Worm (Caenorhabditis elegans) whole organism, L1 larva: Measurements from ENCODE around the gene C24D10.2.
A peak's percentile ranks its signal among the peaks of the same experiment; 100 is the strongest.

Experiments
- C34B4.2 ChIP-seq: sonication (generic microtip); optimal IDR thresholded peaks from 2 replicates; lab custom pipeline; 2017; ENCODE audit warnings: mild to moderate bottlenecking, missing genetic modification characterization, missing compliant biosample characterization
- F16B12.6 ChIP-seq: fragments of 150-350 bp; optimal IDR thresholded peaks from 2 replicates; lab custom pipeline; 2014; ENCODE audit warnings: missing biosample characterization, missing genetic modification characterization
- Y116A8C.19 ChIP-seq: sonication (generic microtip); optimal IDR thresholded peaks from 2 replicates; lab custom pipeline; 2016; ENCODE audit warnings: missing compliant biosample characterization, missing genetic modification characterization, borderline replicate concordance
- ama-1 ChIP-seq: fragments of 150-350 bp; optimal IDR thresholded peaks from 2 replicates; lab custom pipeline; 2014
- blmp-1 ChIP-seq: fragments of 150-350 bp; optimal IDR thresholded peaks from 2 replicates; lab custom pipeline; 2014; ENCODE audit warnings: missing biosample characterization, missing genetic modification characterization
- ceh-63 ChIP-seq: fragments of 200-800 bp; sonication (Bioruptor generic); optimal IDR thresholded peaks from 2 replicates; lab custom pipeline; 2018; ENCODE audit warnings: mild to moderate bottlenecking, missing genetic modification characterization, missing compliant biosample characterization
- ceh-8 ChIP-seq: fragments of 200-800 bp; sonication (Bioruptor generic); optimal IDR thresholded peaks from 2 replicates; lab custom pipeline; 2018; ENCODE audit warnings: mild to moderate bottlenecking, missing genetic modification characterization, moderate library complexity, missing compliant biosample characterization
- ces-1 ChIP-seq: fragments of 150-350 bp; optimal IDR thresholded peaks from 2 replicates; lab custom pipeline; 2014; ENCODE audit warnings: missing biosample characterization, missing genetic modification reagents, missing genetic modification characterization
- dpl-1 ChIP-seq, 3 experiments: fragments of 150-350 bp in 2 of 3; sonication (generic microtip) in 1 of 3; optimal IDR thresholded peaks; 2 replicates each; lab custom pipeline; 2014 to 2017; ENCODE audit warnings: missing biosample characterization in 3 of 3, missing genetic modification characterization in 3 of 3, missing genetic modification reagents in 3 of 3
- egl-27 ChIP-seq, 2 experiments: fragments of 150-350 bp in 1 of 2; sonication (generic microtip); optimal IDR thresholded peaks; 3 replicates each; lab custom pipeline; 2017 to 2018; ENCODE audit warnings: missing biosample characterization in 2 of 2, missing genetic modification characterization in 2 of 2, missing genetic modification reagents in 2 of 2
- elt-2 ChIP-seq: sonication (generic microtip); optimal IDR thresholded peaks from 2 replicates; lab custom pipeline; 2016; ENCODE audit warnings: missing genetic modification characterization, mild to moderate bottlenecking, inconsistent platforms, missing compliant biosample characterization, missing genetic modification reagents
- elt-3 ChIP-seq, 6 experiments: fragments of 150-350 bp in 1 of 6; sonication (generic microtip); optimal IDR thresholded peaks; 2 replicates each; lab custom pipeline; 2017 to 2018; ENCODE audit warnings: missing biosample characterization in 6 of 6, missing genetic modification characterization in 6 of 6, inconsistent platforms in 1 of 6
- fkh-10 ChIP-seq: sonication (generic microtip); optimal IDR thresholded peaks from 2 replicates; lab custom pipeline; 2017; ENCODE audit warnings: missing biosample characterization, missing genetic modification reagents, missing genetic modification characterization
- fkh-4 ChIP-seq: sonication (generic microtip); optimal IDR thresholded peaks from 2 replicates; lab custom pipeline; 2016; ENCODE audit warnings: missing compliant biosample characterization, missing genetic modification characterization, borderline replicate concordance
- fkh-8 ChIP-seq: sonication (generic microtip); optimal IDR thresholded peaks from 2 replicates; lab custom pipeline; 2016; ENCODE audit warnings: mild to moderate bottlenecking, missing genetic modification characterization, missing compliant biosample characterization
- fos-1 ChIP-seq: fragments of 150-350 bp; optimal IDR thresholded peaks from 2 replicates; lab custom pipeline; 2014; ENCODE audit warnings: missing biosample characterization, missing genetic modification characterization
- grh-1 ChIP-seq: fragments of 200-800 bp; sonication (Bioruptor generic); IDR thresholded peaks from 2 replicates; pipeline ENCODE4 v1.3.6; 2022; ENCODE audit warnings: missing genetic modification reagents, missing genetic modification characterization, missing compliant biosample characterization
- hlh-17 ChIP-seq: fragments of 200-800 bp; sonication (Bioruptor generic); optimal IDR thresholded peaks from 2 replicates; lab custom pipeline; 2018; ENCODE audit warnings: missing genetic modification characterization, mild to moderate bottlenecking, missing compliant biosample characterization, moderate library complexity, borderline replicate concordance
- hpl-2 ChIP-seq: fragments of 150-350 bp; optimal IDR thresholded peaks from 2 replicates; lab custom pipeline; 2014; ENCODE audit warnings: missing biosample characterization, missing genetic modification reagents, missing genetic modification characterization
- lin-14 ChIP-seq: fragments of 200-800 bp; sonication (Bioruptor generic); optimal IDR thresholded peaks from 2 replicates; lab custom pipeline; 2018; ENCODE audit warnings: mild to moderate bottlenecking, missing genetic modification characterization, moderate library complexity, missing compliant biosample characterization
- lin-15B ChIP-seq: fragments of 150-350 bp; sonication (generic microtip); optimal IDR thresholded peaks from 3 replicates; lab custom pipeline; 2014; ENCODE audit warnings: missing biosample characterization, missing genetic modification characterization
- lin-35 ChIP-seq, 2 experiments: fragments of 150-350 bp; optimal IDR thresholded peaks; 2 replicates each; lab custom pipeline; 2014; ENCODE audit warnings: missing biosample characterization in 2 of 2, missing genetic modification characterization in 2 of 2, missing genetic modification reagents in 2 of 2
- lir-3 ChIP-seq: sonication (generic microtip); optimal IDR thresholded peaks from 2 replicates; lab custom pipeline; 2016; ENCODE audit warnings: mild to moderate bottlenecking, missing genetic modification characterization, moderate library complexity, missing compliant biosample characterization; ENCODE audit not compliant: poor library complexity
- lsy-2 ChIP-seq, 2 experiments: fragments of 150-350 bp; optimal IDR thresholded peaks; 2 replicates each; lab custom pipeline; 2014; ENCODE audit warnings: missing biosample characterization in 2 of 2, missing genetic modification characterization in 2 of 2
- mdl-1 ChIP-seq, 2 experiments: fragments of 150-350 bp; optimal IDR thresholded peaks; 2 replicates each; lab custom pipeline; 2014 to 2017; ENCODE audit warnings: missing biosample characterization in 2 of 2, missing genetic modification characterization in 2 of 2, inconsistent platforms in 1 of 2
- nhr-20 ChIP-seq: sonication (generic microtip); optimal IDR thresholded peaks from 2 replicates; lab custom pipeline; 2016; ENCODE audit warnings: mild to moderate bottlenecking, missing genetic modification characterization, missing compliant biosample characterization
- nhr-47 ChIP-seq: sonication (generic microtip); optimal IDR thresholded peaks from 2 replicates; lab custom pipeline; 2016; ENCODE audit warnings: mild to moderate bottlenecking, missing genetic modification characterization, moderate library complexity, missing compliant biosample characterization
- nhr-71 ChIP-seq: sonication (generic microtip); optimal IDR thresholded peaks from 2 replicates; lab custom pipeline; 2016; ENCODE audit warnings: mild to moderate bottlenecking, missing genetic modification characterization, moderate library complexity, missing compliant biosample characterization
- nhr-85 ChIP-seq: sonication (generic microtip); peaks from one replicate; lab custom pipeline; 2016; ENCODE audit warnings: missing genetic modification characterization, inconsistent platforms, missing compliant biosample characterization
- pag-3 ChIP-seq: sonication (generic microtip); optimal IDR thresholded peaks from 2 replicates; lab custom pipeline; 2017; ENCODE audit warnings: missing genetic modification characterization, mild to moderate bottlenecking, missing compliant biosample characterization, antibody characterized with exemption, borderline replicate concordance; ENCODE audit not compliant: insufficient read depth
- pax-3 ChIP-seq: fragments of 200-800 bp; sonication (Bioruptor generic); optimal IDR thresholded peaks from 2 replicates; lab custom pipeline; 2018; ENCODE audit warnings: mild to moderate bottlenecking, missing genetic modification characterization, moderate library complexity, missing compliant biosample characterization
- pqm-1 ChIP-seq: sonication (generic microtip); optimal IDR thresholded peaks from 3 replicates; lab custom pipeline; 2017; ENCODE audit warnings: missing biosample characterization, missing genetic modification characterization
- rnt-1 ChIP-seq: sonication (generic microtip); optimal IDR thresholded peaks from 2 replicates; lab custom pipeline; 2016; ENCODE audit warnings: mild to moderate bottlenecking, missing genetic modification characterization, moderate library complexity, missing compliant biosample characterization
- snpc-4 ChIP-seq: fragments of 150-350 bp; optimal IDR thresholded peaks from 2 replicates; lab custom pipeline; 2014; ENCODE audit warnings: missing biosample characterization, missing genetic modification characterization
- snu-23 ChIP-seq: sonication (generic microtip); optimal IDR thresholded peaks from 2 replicates; lab custom pipeline; 2016; ENCODE audit warnings: missing genetic modification characterization, missing compliant biosample characterization
- sox-4 ChIP-seq: sonication (generic microtip); optimal IDR thresholded peaks from 2 replicates; lab custom pipeline; 2016; ENCODE audit warnings: missing genetic modification characterization, missing compliant biosample characterization
- sup-37 ChIP-seq: fragments of 200-800 bp; sonication (Bioruptor generic); optimal IDR thresholded peaks from 2 replicates; lab custom pipeline; 2018; ENCODE audit warnings: mild to moderate bottlenecking, missing genetic modification characterization, missing compliant biosample characterization
- tlp-1 ChIP-seq: fragments of 150-350 bp; optimal IDR thresholded peaks from 2 replicates; lab custom pipeline; 2014; ENCODE audit warnings: missing biosample characterization, missing genetic modification characterization
- unc-86 ChIP-seq: sonication (generic microtip); optimal IDR thresholded peaks from 2 replicates; lab custom pipeline; 2016; ENCODE audit warnings: missing genetic modification characterization, missing compliant biosample characterization
- vab-15 ChIP-seq: sonication (generic microtip); optimal IDR thresholded peaks from 2 replicates; lab custom pipeline; 2017; ENCODE audit warnings: missing genotype, mild to moderate bottlenecking, missing genetic modification characterization, missing compliant biosample characterization
- xbp-1 ChIP-seq: sonication (generic microtip); optimal IDR thresholded peaks from 2 replicates; lab custom pipeline; 2016; ENCODE audit warnings: missing genetic modification characterization, missing compliant biosample characterization
- zag-1 ChIP-seq: fragments of 150-350 bp; optimal IDR thresholded peaks from 2 replicates; lab custom pipeline; 2014; ENCODE audit warnings: missing biosample characterization, missing genetic modification characterization
- ztf-11 ChIP-seq, 2 experiments: sonication (generic microtip); optimal IDR thresholded peaks; 2 replicates each; lab custom pipeline; 2016 to 2017; ENCODE audit warnings: missing genetic modification characterization in 2 of 2, missing biosample characterization in 1 of 2, missing compliant biosample characterization in 1 of 2

Gene C24D10.2

ce11 chrIV:5139189-5139588 is 23.9 kb upstream of the C24D10.2 start:
- no peak for TF ChIP-seq ztf-11 (tag; optimal IDR thresholded peaks at IDR 0.05; lab: Kevin White, UChicago)
- TF ChIP-seq fkh-10 (GFP tag; lab: Kevin White, UChicago) = peak; percentile 73
- TF ChIP-seq hpl-2 (GFP tag; lab: Kevin White, UChicago) = no peak
- no peak for TF ChIP-seq xbp-1
- TF ChIP-seq hlh-17 (GFP tag; lab: Kevin White, UChicago) = no peak
- no peak for TF ChIP-seq fos-1 (tag; lab: Kevin White, UChicago)
- TF ChIP-seq lin-15B (tag; lab: Kevin White, UChicago) = no peak
- TF ChIP-seq ceh-8 = no peak
- peak in 1 of 2 experiments; percentile 15 for TF ChIP-seq lsy-2 (tag; optimal IDR thresholded peaks at IDR 0.05; lab: Kevin White, UChicago)
- no peak for TF ChIP-seq fkh-4 (tag; lab: Kevin White, UChicago)
- no peak for TF ChIP-seq tlp-1 (tag; lab: Kevin White, UChicago)
- no peak for TF ChIP-seq zag-1 (tag; lab: Kevin White, UChicago)
- TF ChIP-seq nhr-71 = peak; percentile 26
- no peak for TF ChIP-seq pag-3 (tag; lab: Kevin White, UChicago)
- TF ChIP-seq pax-3 (tag; lab: Kevin White, UChicago) = no peak
- peak; percentile 68 for TF ChIP-seq lin-14
- no peak for TF ChIP-seq ama-1 (lab: Kevin White, UChicago)
- TF ChIP-seq lir-3 (tag; lab: Kevin White, UChicago) = no peak

DNA sequence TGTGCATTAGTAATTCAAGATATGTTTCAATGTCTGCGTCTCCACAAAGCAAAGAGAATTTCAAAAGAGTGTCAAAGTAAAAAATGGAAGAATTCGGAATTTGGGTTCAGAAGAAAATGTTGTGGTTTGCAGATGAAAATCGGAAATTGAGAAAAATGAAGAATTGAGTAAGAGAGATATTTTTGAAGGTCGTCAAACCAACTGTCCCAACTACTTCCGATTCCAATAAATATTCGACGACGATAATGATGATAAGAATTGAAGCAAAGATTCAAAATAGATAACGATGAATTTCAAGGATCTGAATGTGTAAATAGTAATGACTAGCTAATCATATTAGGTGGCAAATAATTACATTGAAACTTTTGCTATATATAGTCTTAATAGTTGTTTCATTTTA is 23.2 kb upstream of the C24D10.2 start:
- TF ChIP-seq ces-1 (GFP tag; lab: Kevin White, UChicago) (no peak), elt-3 (tag; optimal IDR thresholded peaks at IDR 0.05; lab: Kevin White, UChicago) (peak in 3 of 6 experiments; percentile 37 to 73 (median 53)), vab-15 (tag; lab: Kevin White, UChicago) (no peak), lin-15B (tag; lab: Kevin White, UChicago) (no peak), snu-23 (GFP tag; lab: Kevin White, UChicago) (peak; percentile 12), dpl-1 (GFP tag; optimal IDR thresholded peaks at IDR 0.05; lab: Kevin White, UChicago) (no peak), lin-14 (peak; percentile 60), blmp-1 (tag; lab: Kevin White, UChicago) (peak; percentile 35), hlh-17 (GFP tag; lab: Kevin White, UChicago) (no peak), lin-35 (GFP tag; optimal IDR thresholded peaks at IDR 0.05; lab: Kevin White, UChicago) (no peak), nhr-47 (tag; lab: Kevin White, UChicago) (peak; percentile 24), nhr-85 (peak; percentile 86)

DNA sequence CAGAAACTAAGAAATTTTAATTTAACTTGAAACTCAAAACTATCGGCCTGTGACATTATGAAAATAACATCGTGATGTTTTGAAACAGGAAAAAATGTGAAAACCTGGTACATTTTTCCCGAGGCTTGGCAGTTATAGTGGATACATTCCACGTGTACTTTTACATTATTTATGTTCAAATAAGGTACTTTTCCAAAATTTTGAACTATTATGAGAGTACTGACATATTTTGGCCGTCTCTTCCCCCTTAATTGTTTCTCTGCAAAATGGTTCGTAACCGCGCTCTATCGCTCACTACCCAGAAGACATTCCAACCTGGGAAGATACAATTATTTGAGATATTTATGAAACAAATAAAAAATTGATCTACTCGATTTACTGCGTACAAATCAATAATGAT is 13.3 kb upstream of the C24D10.2 start, which contains the start of gene C24D10.5:
Gene C24D10.5, plus strand, starts transcription at position 301 of the 400 bp plus-strand sequence.
- TF ChIP-seq grh-1 (GFP tag; lab: Robert Waterston, UW) = no peak
- no peak for TF ChIP-seq ceh-63 (GFP tag; lab: Kevin White, UChicago)
- no peak for TF ChIP-seq snu-23 (GFP tag; lab: Kevin White, UChicago)
- TF ChIP-seq C34B4.2 (tag; lab: Kevin White, UChicago) = no peak
- no peak for TF ChIP-seq snpc-4 (tag; lab: Kevin White, UChicago)
- TF ChIP-seq mdl-1 (tag; optimal IDR thresholded peaks at IDR 0.05; lab: Kevin White, UChicago) = no peak
- no peak for TF ChIP-seq Y116A8C.19 (tag; lab: Kevin White, UChicago)
- no peak for TF ChIP-seq pag-3 (tag; lab: Kevin White, UChicago)
- no peak for TF ChIP-seq elt-2 (tag; lab: Kevin White, UChicago)
- no peak for TF ChIP-seq fkh-8 (tag; lab: Kevin White, UChicago)
- TF ChIP-seq sox-4 = no peak
- TF ChIP-seq pqm-1 (tag; lab: Kevin White, UChicago) = no peak
- TF ChIP-seq hlh-17 (GFP tag; lab: Kevin White, UChicago) = no peak
- no peak for TF ChIP-seq sup-37 (GFP tag; lab: Kevin White, UChicago)
- no peak for TF ChIP-seq F16B12.6
- no peak for TF ChIP-seq nhr-20 (tag; lab: Kevin White, UChicago)
- TF ChIP-seq egl-27 (tag; optimal IDR thresholded peaks at IDR 0.05; lab: Kevin White, UChicago) = no peak
- TF ChIP-seq dpl-1 (GFP tag; optimal IDR thresholded peaks at IDR 0.05; lab: Kevin White, UChicago) = no peak
- no peak for TF ChIP-seq rnt-1 (tag; lab: Kevin White, UChicago)
- TF ChIP-seq unc-86 (tag; lab: Kevin White, UChicago) = no peak
